Worm (Caenorhabditis elegans) whole organism, L2 larva: ENCODE measurements around the gene M04B2.2.

ENCODE experiments used
- C34F6.9 ChIP-seq: fragments of 150-350 bp; optimal IDR thresholded peaks from 2 replicates; lab custom pipeline; 2014; ENCODE audit warnings: missing biosample characterization, missing genetic modification characterization
- F13H6.1 ChIP-seq: sonication (generic microtip); optimal IDR thresholded peaks from 2 replicates; lab custom pipeline; 2016; ENCODE audit warnings: missing genetic modification characterization, missing compliant biosample characterization
- ZK546.5 ChIP-seq: sonication (generic microtip); optimal IDR thresholded peaks from 2 replicates; lab custom pipeline; 2017; ENCODE audit warnings: missing biosample characterization, missing genetic modification characterization
- alr-1 ChIP-seq: fragments of 150-350 bp; optimal IDR thresholded peaks from 2 replicates; lab custom pipeline; 2014; ENCODE audit warnings: missing biosample characterization, missing genetic modification characterization
- aly-2 ChIP-seq: fragments of 150-350 bp; optimal IDR thresholded peaks from 2 replicates; lab custom pipeline; 2014; ENCODE audit warnings: missing biosample characterization, missing genetic modification characterization
- ama-1 ChIP-seq: fragments of 150-350 bp; optimal IDR thresholded peaks from 2 replicates; lab custom pipeline; 2018; ENCODE audit warnings: inconsistent platforms
- blmp-1 ChIP-seq: sonication (generic microtip); optimal IDR thresholded peaks from 2 replicates; lab custom pipeline; 2017; ENCODE audit warnings: missing genetic modification characterization, mild to moderate bottlenecking, missing compliant biosample characterization, antibody characterized with exemption, moderate library complexity; ENCODE audit not compliant: insufficient read depth
- ceh-16 ChIP-seq: fragments of 150-350 bp; optimal IDR thresholded peaks from 2 replicates; lab custom pipeline; 2014; ENCODE audit warnings: missing biosample characterization, missing genetic modification characterization
- ceh-82 ChIP-seq: fragments of 150-350 bp; optimal IDR thresholded peaks from 2 replicates; lab custom pipeline; 2014; ENCODE audit warnings: missing biosample characterization, missing genetic modification characterization
- egl-27 ChIP-seq: sonication (generic microtip); optimal IDR thresholded peaks from 3 replicates; lab custom pipeline; 2017; ENCODE audit warnings: missing biosample characterization, missing genetic modification reagents, missing genetic modification characterization
- elt-3 ChIP-seq: sonication (generic microtip); optimal IDR thresholded peaks from 2 replicates; lab custom pipeline; 2017; ENCODE audit warnings: missing biosample characterization, missing genetic modification characterization
- fos-1 ChIP-seq: fragments of 150-350 bp; optimal IDR thresholded peaks from 2 replicates; lab custom pipeline; 2014; ENCODE audit warnings: missing biosample characterization, missing genetic modification characterization
- gmeb-1 ChIP-seq: fragments of 150-350 bp; optimal IDR thresholded peaks from 2 replicates; lab custom pipeline; 2014; ENCODE audit warnings: missing biosample characterization, missing genetic modification characterization
- lin-11 ChIP-seq: fragments of 150-350 bp; sonication (generic microtip); optimal IDR thresholded peaks from 2 replicates; lab custom pipeline; 2014; ENCODE audit warnings: missing biosample characterization, missing genetic modification characterization, inconsistent platforms, mixed read lengths
- lin-13 ChIP-seq: fragments of 150-350 bp; optimal IDR thresholded peaks from 2 replicates; lab custom pipeline; 2014; ENCODE audit warnings: missing biosample characterization, missing genetic modification reagents, missing genetic modification characterization
- lsy-2 ChIP-seq, 2 experiments: fragments of 150-350 bp in 1 of 2; sonication (generic microtip) in 1 of 2; optimal IDR thresholded peaks; 2 replicates each; lab custom pipeline; 2014 to 2017; ENCODE audit warnings: missing biosample characterization in 2 of 2, missing genetic modification characterization in 2 of 2
- mab-5 ChIP-seq: fragments of 150-350 bp; optimal IDR thresholded peaks from 2 replicates; lab custom pipeline; 2014; ENCODE audit warnings: missing biosample characterization, missing genetic modification characterization
- mbf-1 ChIP-seq: sonication (generic microtip); optimal IDR thresholded peaks from 2 replicates; lab custom pipeline; 2017; ENCODE audit warnings: missing biosample characterization, missing genetic modification characterization
- nhr-10 ChIP-seq: sonication (generic microtip); optimal IDR thresholded peaks from 2 replicates; lab custom pipeline; 2017; ENCODE audit warnings: missing biosample characterization, missing genetic modification characterization
- nhr-11 ChIP-seq: fragments of 150-350 bp; optimal IDR thresholded peaks from 2 replicates; lab custom pipeline; 2014; ENCODE audit warnings: missing biosample characterization, missing genetic modification characterization
- nhr-12 ChIP-seq: fragments of 150-350 bp; optimal IDR thresholded peaks from 2 replicates; lab custom pipeline; 2014; ENCODE audit warnings: missing biosample characterization, missing genetic modification characterization
- nhr-129 ChIP-seq: fragments of 150-350 bp; optimal IDR thresholded peaks from 2 replicates; lab custom pipeline; 2014; ENCODE audit warnings: missing biosample characterization, missing genetic modification characterization
- nhr-21 ChIP-seq: fragments of 150-350 bp; optimal IDR thresholded peaks from 2 replicates; lab custom pipeline; 2014; ENCODE audit warnings: missing biosample characterization, missing genetic modification characterization
- nhr-23 ChIP-seq: fragments of 150-350 bp; optimal IDR thresholded peaks from 2 replicates; lab custom pipeline; 2014; ENCODE audit warnings: missing biosample characterization, missing genetic modification reagents, missing genetic modification characterization
- nhr-237 ChIP-seq: fragments of 150-350 bp; optimal IDR thresholded peaks from 2 replicates; lab custom pipeline; 2014; ENCODE audit warnings: missing biosample characterization, missing genetic modification characterization
- nhr-25 ChIP-seq: fragments of 150-350 bp; sonication (generic microtip); optimal IDR thresholded peaks from 3 replicates; lab custom pipeline; 2014; ENCODE audit warnings: missing biosample characterization, missing genetic modification characterization
- nhr-6 ChIP-seq: fragments of 150-350 bp; optimal IDR thresholded peaks from 2 replicates; lab custom pipeline; 2014; ENCODE audit warnings: missing biosample characterization, missing genetic modification characterization
- sem-4 ChIP-seq: fragments of 150-350 bp; optimal IDR thresholded peaks from 2 replicates; lab custom pipeline; 2014; ENCODE audit warnings: missing biosample characterization, missing genetic modification reagents, missing genetic modification characterization
- skn-1 ChIP-seq: sonication (generic microtip); optimal IDR thresholded peaks from 2 replicates; lab custom pipeline; 2017; ENCODE audit warnings: missing biosample characterization, missing genetic modification characterization
- sma-3 ChIP-seq: sonication (generic microtip); optimal IDR thresholded peaks from 2 replicates; lab custom pipeline; 2016; ENCODE audit warnings: missing genetic modification reagents, missing genetic modification characterization, missing compliant biosample characterization
- sma-9 ChIP-seq, 2 experiments: fragments of 150-350 bp in 1 of 2; sonication (generic microtip) in 1 of 2; optimal IDR thresholded peaks; 2 replicates each; lab custom pipeline; 2014 to 2016; ENCODE audit warnings: missing genetic modification characterization in 2 of 2, mild to moderate bottlenecking in 1 of 2, missing biosample characterization in 1 of 2, missing compliant biosample characterization in 1 of 2, missing genetic modification reagents in 1 of 2, moderate library complexity in 1 of 2
- snpc-4 ChIP-seq: fragments of 150-350 bp; optimal IDR thresholded peaks from 2 replicates; lab custom pipeline; 2014; ENCODE audit warnings: missing biosample characterization, missing genetic modification characterization
- unc-55 ChIP-seq: fragments of 150-350 bp; sonication (generic microtip); optimal IDR thresholded peaks from 3 replicates; lab custom pipeline; 2014; ENCODE audit warnings: missing biosample characterization, missing genetic modification reagents, missing genetic modification characterization
- unc-62 ChIP-seq: fragments of 150-350 bp; optimal IDR thresholded peaks from 2 replicates; lab custom pipeline; 2014; ENCODE audit warnings: missing biosample characterization, missing genetic modification reagents, missing genetic modification characterization
- ztf-11 ChIP-seq: sonication (generic microtip); optimal IDR thresholded peaks from 2 replicates; lab custom pipeline; 2017; ENCODE audit warnings: missing biosample characterization, missing genetic modification characterization
- ztf-4 ChIP-seq: fragments of 150-350 bp; optimal IDR thresholded peaks from 2 replicates; lab custom pipeline; 2014; ENCODE audit warnings: missing biosample characterization, missing genetic modification characterization

The M04B2.2 gene

DNA sequence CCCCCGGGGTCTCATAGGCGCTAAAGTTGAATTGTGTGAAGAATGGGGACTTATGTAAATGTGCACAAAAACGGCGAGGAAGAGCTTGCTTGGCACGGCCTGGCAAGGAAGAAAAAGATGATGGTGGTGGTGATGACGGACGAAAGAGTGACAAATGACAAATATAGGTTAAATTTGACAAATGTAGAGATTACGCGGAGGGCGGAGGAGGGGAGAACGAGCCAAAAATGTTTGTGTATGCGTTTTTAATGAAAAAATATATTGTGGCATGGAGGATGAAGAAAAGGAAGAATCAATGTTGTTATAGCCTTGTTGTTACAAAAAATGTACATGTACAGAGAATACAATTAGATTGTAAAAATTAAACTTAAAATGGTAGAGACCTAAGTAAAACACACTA lies 41.0 kb upstream of the M04B2.2 start:
- TF ChIP-seq mab-5 (peak; percentile 32), ztf-11 (tag; lab: Kevin White, UChicago) (no peak)

DNA sequence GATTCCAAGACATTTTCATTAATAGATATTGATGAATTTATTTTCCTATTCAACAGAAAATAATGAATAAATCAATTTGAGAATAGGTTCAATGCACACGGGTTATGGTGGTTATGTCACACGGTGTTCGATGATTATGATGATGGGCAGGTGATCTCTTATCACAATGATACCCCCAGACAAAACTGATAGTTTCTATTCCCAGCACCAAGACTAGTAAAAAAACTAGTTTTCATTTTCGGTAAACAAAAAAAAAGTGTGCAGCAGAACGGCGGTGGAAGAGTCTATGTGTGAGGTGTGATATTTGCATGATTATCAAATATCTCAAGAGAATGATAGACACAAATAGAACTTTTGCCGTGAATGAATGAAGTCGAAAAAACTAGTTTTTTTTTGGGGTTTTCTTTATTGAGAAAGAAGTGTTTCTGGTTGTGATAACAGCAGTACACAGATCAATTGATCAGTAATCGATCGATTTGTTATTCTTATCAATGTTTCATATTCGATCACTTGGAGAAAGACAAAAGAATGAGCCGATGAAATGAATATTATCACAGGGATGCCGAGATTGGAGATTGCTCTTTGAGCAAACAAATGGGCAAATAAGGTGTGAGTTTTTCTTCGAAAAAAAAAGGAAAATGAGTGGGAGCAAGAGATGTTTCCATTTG lies 39.8 kb upstream of the M04B2.2 start:
- TF ChIP-seq sma-9 (GFP tag; optimal IDR thresholded peaks at IDR 0.05; lab: Kevin White, UChicago) = peak; percentile 3
- no peak for TF ChIP-seq sma-9 (tag; optimal IDR thresholded peaks at IDR 0.05; lab: Kevin White, UChicago)
- TF ChIP-seq elt-3 (tag; lab: Kevin White, UChicago) = no peak

ce11 chrIV:11489077-11489476 lies 38.8 kb upstream of the M04B2.2 start:
- no peak for TF ChIP-seq ceh-82 (tag; lab: Kevin White, UChicago)
- TF ChIP-seq fos-1 (tag; lab: Kevin White, UChicago) = peak; percentile 73
- no peak for TF ChIP-seq C34F6.9 (tag; lab: Kevin White, UChicago)
- TF ChIP-seq blmp-1 (tag; lab: Kevin White, UChicago) = no peak
- TF ChIP-seq skn-1 = no peak
- TF ChIP-seq unc-55 (GFP tag; lab: Kevin White, UChicago) = no peak

ce11 chrIV:11489610-11490339 lies 38.1 kb upstream of the M04B2.2 start:
- peak; percentile 64 for TF ChIP-seq nhr-129 (tag; lab: Kevin White, UChicago)
- peak; percentile 62 for TF ChIP-seq nhr-21 (tag; lab: Kevin White, UChicago)
- peak; percentile 38 for TF ChIP-seq sem-4 (tag; lab: Kevin White, UChicago)
- no peak for TF ChIP-seq snpc-4 (tag; lab: Kevin White, UChicago)
- no peak for TF ChIP-seq nhr-12 (tag; lab: Kevin White, UChicago)
- TF ChIP-seq sma-9 (GFP tag; optimal IDR thresholded peaks at IDR 0.05; lab: Kevin White, UChicago) = peak; percentile 75
- TF ChIP-seq sma-9 (tag; optimal IDR thresholded peaks at IDR 0.05; lab: Kevin White, UChicago) = no peak
- peak; percentile 70 for TF ChIP-seq sma-3 (GFP tag; lab: Kevin White, UChicago)
- no peak for TF ChIP-seq gmeb-1 (tag; lab: Kevin White, UChicago)
- no peak for TF ChIP-seq nhr-11 (tag; lab: Kevin White, UChicago)
- TF ChIP-seq ZK546.5 (tag; lab: Kevin White, UChicago) = no peak
- no peak for TF ChIP-seq mbf-1 (tag; lab: Kevin White, UChicago)
- TF ChIP-seq blmp-1 (tag; lab: Kevin White, UChicago) = peak; percentile 76
- peak in 1 of 2 experiments; percentile 55 for TF ChIP-seq lsy-2 (tag; optimal IDR thresholded peaks at IDR 0.05; lab: Kevin White, UChicago)
- no peak for TF ChIP-seq alr-1
- no peak for TF ChIP-seq nhr-10
- no peak for TF ChIP-seq aly-2 (tag; lab: Kevin White, UChicago)
- TF ChIP-seq unc-55 (GFP tag; lab: Kevin White, UChicago) = no peak
- TF ChIP-seq ceh-16 (tag; lab: Kevin White, UChicago) = peak; percentile 38
- peak; percentile 35 for TF ChIP-seq F13H6.1 (tag; lab: Kevin White, UChicago)
- TF ChIP-seq nhr-25 (tag; lab: Kevin White, UChicago) = peak; percentile 94
- TF ChIP-seq lin-13 = peak; percentile 20
- TF ChIP-seq C34F6.9 (tag; lab: Kevin White, UChicago) = peak; percentile 42
- no peak for TF ChIP-seq ztf-4 (tag; lab: Kevin White, UChicago)
- peak; percentile 73 for TF ChIP-seq nhr-6 (tag; lab: Kevin White, UChicago)
- TF ChIP-seq unc-62 (GFP tag; lab: Kevin White, UChicago) = no peak
- TF ChIP-seq skn-1 = no peak
- TF ChIP-seq egl-27 (tag; lab: Kevin White, UChicago) = no peak
- no peak for TF ChIP-seq ama-1 (lab: Kevin White, UChicago)
- no peak for TF ChIP-seq elt-3 (tag; lab: Kevin White, UChicago)
- no peak for TF ChIP-seq ztf-11 (tag; lab: Kevin White, UChicago)
- no peak for TF ChIP-seq nhr-237
- TF ChIP-seq mab-5 = no peak
- no peak for TF ChIP-seq lin-11 (tag; lab: Kevin White, UChicago)
- TF ChIP-seq nhr-23 (tag; lab: Kevin White, UChicago) = no peak
- TF ChIP-seq, all 48 proteins: peak for 13
